Fruit fly (Drosophila melanogaster): Measurements from ENCODE around the gene CG31709.

Gene CG31709

DNA sequence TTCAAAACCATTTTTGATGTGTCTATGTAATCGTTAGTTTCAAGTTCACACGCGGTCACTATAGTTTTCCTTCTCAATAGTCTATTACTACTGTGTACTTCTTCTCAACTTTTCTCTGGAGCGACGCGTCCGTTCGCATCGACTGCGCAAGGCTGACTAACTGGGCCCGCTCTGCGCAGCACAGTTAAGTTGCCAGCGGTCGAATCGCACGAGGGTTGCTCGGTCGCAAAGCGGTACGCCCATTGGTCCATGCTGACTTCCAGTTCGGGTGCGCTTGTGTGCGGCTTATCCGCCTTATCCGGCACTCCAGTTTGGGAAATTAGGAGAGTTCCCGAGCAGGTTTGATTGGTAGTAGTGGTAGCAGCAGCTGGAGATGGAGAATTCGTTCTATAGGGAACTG, 2.1 kb upstream of the CG31709 start, which contains the start of gene gcm:
Gene gcm, minus strand, starts transcription at position 164 of the 400 bp plus-strand sequence.
- TF ChIP-seq dl (GFP tag; optimal IDR thresholded peaks at IDR 0.05; ENCODE audit: insufficient read depth in 1 of 2, partially characterized antibody in 2 of 2) (peak in 1 of 2 experiments; percentile 42), h (GFP tag; optimal IDR thresholded peaks at IDR 0.05) (no peak), Jra (GFP tag; optimal IDR thresholded peaks at IDR 0.05) (no peak), Vsx2 (GFP tag; optimal IDR thresholded peaks at IDR 0.05; ENCODE audit: partially characterized antibody) (peak; percentile 41), dsf (GFP tag; optimal IDR thresholded peaks at IDR 0.05; ENCODE audit: borderline replicate concordance) (no peak), N (GFP tag; optimal IDR thresholded peaks at IDR 0.05) (no peak)

DNA sequence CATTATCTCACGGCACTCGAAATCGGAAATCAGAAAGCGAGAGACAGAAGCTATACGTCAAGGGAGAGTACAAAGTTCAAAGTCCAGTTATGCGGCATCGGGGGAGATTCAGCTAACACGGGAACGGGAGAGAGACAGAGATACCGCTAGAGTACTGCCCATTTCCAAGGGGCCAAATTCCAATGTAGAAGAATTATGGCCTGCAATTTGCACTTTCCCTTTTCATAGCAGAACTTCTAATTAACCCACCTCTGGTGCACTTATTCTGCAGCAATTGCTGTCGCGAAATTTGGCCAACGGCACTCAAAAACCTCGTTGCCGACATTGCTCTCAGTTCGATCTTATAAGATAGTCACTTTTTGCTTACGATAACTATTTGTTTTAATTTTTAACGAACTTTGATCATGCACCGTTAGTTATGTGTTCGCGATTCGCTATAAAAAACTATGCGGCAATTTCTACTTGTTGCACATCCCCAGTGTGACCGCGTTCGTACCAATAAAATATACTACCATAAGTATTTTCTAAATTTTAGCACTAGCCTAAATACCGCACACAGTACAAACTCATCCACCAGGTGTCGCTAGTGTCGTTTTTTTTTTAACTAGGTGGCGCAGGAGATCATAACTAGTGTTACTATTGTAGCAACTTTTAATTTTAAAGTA, 3.0 kb downstream of the CG31709 start, which contains the start of gene Mtpalpha:
Gene Mtpalpha, minus strand, starts transcription at position 501 of the 665 bp plus-strand sequence.
- TF ChIP-seq Dfd (GFP tag; optimal IDR thresholded peaks at IDR 0.05) (no peak), Jra (GFP tag; optimal IDR thresholded peaks at IDR 0.05) (no peak), h (GFP tag; optimal IDR thresholded peaks at IDR 0.05) (peak; percentile 30), br (GFP tag; optimal IDR thresholded peaks at IDR 0.05) (peak; percentile 33), OdsH (GFP tag; optimal IDR thresholded peaks at IDR 0.05) (peak; percentile 20), foxo (GFP tag; optimal IDR thresholded peaks at IDR 0.05) (peak in 1 of 2 experiments; percentile 49), Myc (optimal IDR thresholded peaks at IDR 0.05) (peak; percentile 16), rgr (GFP tag; optimal IDR thresholded peaks at IDR 0.05) (peak; percentile 64), Sp1 (GFP tag; optimal IDR thresholded peaks at IDR 0.05) (peak; percentile 44), brk (GFP tag; optimal IDR thresholded peaks at IDR 0.05) (no peak), Mio (GFP tag; optimal IDR thresholded peaks at IDR 0.05) (no peak), ey (GFP tag; optimal IDR thresholded peaks at IDR 0.05) (peak; percentile 3), pan (optimal IDR thresholded peaks at IDR 0.05) (no peak), Rel (GFP tag; optimal IDR thresholded peaks at IDR 0.05) (no peak), Rel (tag; optimal IDR thresholded peaks at IDR 0.05) (peak; percentile 31), psq (GFP tag; optimal IDR thresholded peaks at IDR 0.05) (peak; percentile 30), Hnf4 (GFP tag; optimal IDR thresholded peaks at IDR 0.05) (peak; percentile 98)

DNA sequence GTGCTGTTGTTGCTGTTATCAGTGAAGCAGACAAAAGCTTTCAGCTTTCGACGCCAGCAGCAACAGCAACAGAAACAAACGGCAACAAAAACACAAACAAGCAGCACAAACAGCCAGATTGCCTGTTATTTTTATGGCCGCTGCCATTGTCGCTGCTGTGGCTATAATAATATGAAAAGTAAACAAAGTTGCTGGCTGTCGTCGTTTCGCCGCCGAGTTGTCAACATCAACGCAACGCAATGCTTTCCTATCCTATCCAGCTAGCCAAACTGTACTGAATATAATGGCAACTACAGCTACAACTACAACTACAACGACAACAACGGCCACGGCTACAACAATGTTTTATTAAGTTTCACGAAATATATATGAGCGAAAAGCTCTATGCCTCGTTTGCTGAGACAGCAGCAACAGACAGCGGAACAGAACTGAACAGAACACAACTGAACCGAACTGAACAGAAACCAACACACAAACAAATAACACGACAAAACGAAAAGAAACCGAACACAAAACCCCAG, 8.7 kb downstream of the CG31709 start:
- TF ChIP-seq sv (GFP tag; optimal IDR thresholded peaks at IDR 0.05) = no peak
- TF ChIP-seq HLH106 (tag; optimal IDR thresholded peaks at IDR 0.05) = no peak
- TF ChIP-seq sage (GFP tag; optimal IDR thresholded peaks at IDR 0.05) = no peak
- no peak for TF ChIP-seq dl (GFP tag; optimal IDR thresholded peaks at IDR 0.05; ENCODE audit: insufficient read depth in 1 of 2, partially characterized antibody in 2 of 2)
- peak; percentile 33 for TF ChIP-seq Hnf4 (GFP tag; optimal IDR thresholded peaks at IDR 0.05)
- no peak for TF ChIP-seq rgr (GFP tag; optimal IDR thresholded peaks at IDR 0.05)
- TF ChIP-seq foxo (GFP tag; optimal IDR thresholded peaks at IDR 0.05) = no peak
- no peak for TF ChIP-seq pan (optimal IDR thresholded peaks at IDR 0.05)

DNA sequence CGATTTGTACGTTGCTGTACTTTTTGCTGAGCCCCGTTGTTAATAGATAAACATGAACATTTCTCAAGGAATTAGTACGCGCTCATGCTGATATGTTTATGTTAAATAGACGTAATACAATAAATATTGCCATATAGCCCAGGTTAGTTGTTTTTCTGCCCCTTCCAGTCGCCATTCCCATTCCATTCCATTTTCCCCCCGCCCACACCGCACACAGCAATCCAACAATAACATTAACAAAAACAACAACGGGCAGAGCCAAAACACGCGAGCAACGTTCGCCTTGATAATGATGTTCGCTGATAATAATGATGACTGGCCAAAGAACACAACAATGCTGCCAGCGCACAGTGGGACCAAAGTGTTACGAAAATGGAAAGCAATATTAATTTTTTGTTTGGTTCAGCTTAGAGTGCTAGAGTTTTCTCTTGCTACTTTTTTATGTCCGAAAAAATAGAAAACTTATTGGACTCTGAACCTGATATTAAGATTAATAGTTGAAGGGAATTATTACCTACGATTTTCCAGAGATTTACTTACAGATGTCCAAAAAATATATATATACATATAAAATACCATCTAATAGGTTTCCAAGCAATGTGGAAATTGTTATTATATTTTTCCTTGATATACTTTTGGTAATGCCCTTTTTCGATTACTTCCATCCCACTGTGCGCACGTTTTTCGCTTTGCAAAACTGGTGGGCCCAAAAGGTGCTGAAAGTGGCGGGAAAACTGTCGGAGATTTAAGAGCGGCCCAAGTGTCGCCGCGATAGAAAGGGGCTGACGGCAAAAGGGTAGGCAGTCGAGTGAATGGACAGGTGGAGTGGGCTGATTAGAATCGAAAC, 9.6 kb downstream of the CG31709 start:
- TF ChIP-seq dsf (GFP tag; optimal IDR thresholded peaks at IDR 0.05; ENCODE audit: borderline replicate concordance) (peak; percentile 63), Dif (GFP tag; optimal IDR thresholded peaks at IDR 0.05; ENCODE audit: partially characterized antibody) (no peak), fru (GFP tag; optimal IDR thresholded peaks at IDR 0.05) (peak; percentile 94), Sp1 (GFP tag; optimal IDR thresholded peaks at IDR 0.05) (peak; percentile 95), OdsH (GFP tag; optimal IDR thresholded peaks at IDR 0.05) (peak; percentile 95), jim (GFP tag; optimal IDR thresholded peaks at IDR 0.05) (no peak), ey (GFP tag; optimal IDR thresholded peaks at IDR 0.05) (peak; percentile 87), foxo (GFP tag; optimal IDR thresholded peaks at IDR 0.05) (peak; percentile 70 to 90), Jra (GFP tag; optimal IDR thresholded peaks at IDR 0.05) (peak; percentile 35), Hnf4 (GFP tag; optimal IDR thresholded peaks at IDR 0.05) (peak; percentile 73), Myc (optimal IDR thresholded peaks at IDR 0.05) (no peak), N (GFP tag; optimal IDR thresholded peaks at IDR 0.05) (no peak), Rel (GFP tag; optimal IDR thresholded peaks at IDR 0.05) (peak; percentile 88), Rel (tag; optimal IDR thresholded peaks at IDR 0.05) (peak; percentile 55), psq (GFP tag; optimal IDR thresholded peaks at IDR 0.05) (peak; percentile 93), rgr (GFP tag; optimal IDR thresholded peaks at IDR 0.05) (peak; percentile 93), CG9705 (GFP tag; optimal IDR thresholded peaks at IDR 0.05) (peak; percentile 82), HLH106 (tag; optimal IDR thresholded peaks at IDR 0.05) (peak; percentile 94), sage (GFP tag; optimal IDR thresholded peaks at IDR 0.05) (peak; percentile 93), woc (GFP tag; optimal IDR thresholded peaks at IDR 0.05) (peak; percentile 85), h (GFP tag; optimal IDR thresholded peaks at IDR 0.05) (peak; percentile 95), brk (GFP tag; optimal IDR thresholded peaks at IDR 0.05) (no peak), CG32264 (GFP tag; optimal IDR thresholded peaks at IDR 0.05) (peak; percentile 61), GATAd (GFP tag; optimal IDR thresholded peaks at IDR 0.05) (no peak), Dfd (GFP tag; optimal IDR thresholded peaks at IDR 0.05) (peak; percentile 95), CrebA (GFP tag; optimal IDR thresholded peaks at IDR 0.05; ENCODE audit: borderline replicate concordance) (peak; percentile 78), Vsx2 (GFP tag; optimal IDR thresholded peaks at IDR 0.05; ENCODE audit: partially characterized antibody) (no peak), Hr78 (GFP tag; optimal IDR thresholded peaks at IDR 0.05) (no peak), dmrt93B (GFP tag; optimal IDR thresholded peaks at IDR 0.05) (peak; percentile 91), pan (optimal IDR thresholded peaks at IDR 0.05) (no peak), Hr83 (GFP tag; optimal IDR thresholded peaks at IDR 0.05; ENCODE audit: poor library complexity, severe bottlenecking) (no peak), dl (GFP tag; optimal IDR thresholded peaks at IDR 0.05; ENCODE audit: insufficient read depth in 1 of 2, partially characterized antibody in 2 of 2) (no peak), Abd-B (GFP tag; optimal IDR thresholded peaks at IDR 0.05) (no peak)

All from whole organism, wandering third instar larva.